Worm (Caenorhabditis elegans): ENCODE measurements around the gene cyk-4.

- TF ChIP-seq unc-86 (tag; optimal IDR thresholded peaks at IDR 0.05) (no peak), mdl-1 (tag; optimal IDR thresholded peaks at IDR 0.05) (no peak), zag-1 (tag; optimal IDR thresholded peaks at IDR 0.05) (no peak), elt-3 (tag; optimal IDR thresholded peaks at IDR 0.05) (no peak), rnt-1 (tag; optimal IDR thresholded peaks at IDR 0.05) (no peak), skn-1 (tag; optimal IDR thresholded peaks at IDR 0.05) (no peak)
Measured at ce11 chrIII:13778816-13779215, 7.8 kb upstream of the cyk-4 start.
